Fruit fly (Drosophila melanogaster): ENCODE data around the gene Vps16A.

The Vps16A gene

DNA sequence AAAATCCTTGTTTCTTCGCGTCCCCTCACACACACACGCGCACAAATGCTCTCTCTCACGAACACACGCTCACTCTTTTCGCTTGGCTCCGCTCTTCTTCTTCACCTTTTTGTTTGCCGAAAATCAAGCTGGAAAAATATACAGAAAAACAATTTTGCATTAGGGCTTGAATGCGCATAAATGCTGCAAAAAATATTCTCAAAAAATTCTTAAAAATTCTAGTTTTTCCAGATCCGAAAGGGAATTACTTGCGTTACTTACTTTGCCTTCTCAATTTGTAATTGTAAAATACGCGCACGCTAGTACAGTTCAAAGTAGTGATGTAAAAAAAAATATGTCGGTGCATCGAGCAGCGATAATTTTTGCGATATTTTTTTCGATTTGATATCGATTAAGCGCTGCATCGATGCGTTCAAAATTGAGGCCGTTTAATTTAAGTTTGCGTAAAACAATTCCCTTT is 26.8 kb upstream of the Vps16A start (continued):
- TF ChIP-seq CG30403 (GFP tag; optimal IDR thresholded peaks at IDR 0.05) (peak; percentile 13), en (GFP tag; optimal IDR thresholded peaks at IDR 0.05) (no peak), bsh (GFP tag; optimal IDR thresholded peaks at IDR 0.05) (peak in 1 of 2 experiments; percentile 17), Hr39 (optimal IDR thresholded peaks at IDR 0.05) (no peak), Mrtf (GFP tag; IDR thresholded peaks at IDR 0.05) (no peak), CG3281 (GFP tag; optimal IDR thresholded peaks at IDR 0.05) (no peak), Chrac-16 (GFP tag; optimal IDR thresholded peaks at IDR 0.05) (no peak), pho (GFP tag; optimal IDR thresholded peaks at IDR 0.05) (no peak), CG17612 (GFP tag; IDR thresholded peaks at IDR 0.05) (no peak), Neu2 (GFP tag; optimal IDR thresholded peaks at IDR 0.05; ENCODE audit: borderline replicate concordance) (no peak), GATAe (GFP tag; conservative IDR thresholded peaks at IDR 0.05) (no peak), Ptx1 (GFP tag; IDR thresholded peaks at IDR 0.05) (no peak), ranshi (GFP tag; IDR thresholded peaks at IDR 0.05) (no peak), E2f1 (GFP tag; IDR thresholded peaks at IDR 0.05) (no peak), Rfx (GFP tag; IDR thresholded peaks at IDR 0.05) (no peak), dan (GFP tag; IDR thresholded peaks at IDR 0.05) (no peak), HLH3B (GFP tag; IDR thresholded peaks at IDR 0.05) (no peak), fd102C (GFP tag; optimal IDR thresholded peaks at IDR 0.05) (no peak), sisA (GFP tag; IDR thresholded peaks at IDR 0.05) (no peak), CG8944 (GFP tag; optimal IDR thresholded peaks at IDR 0.05) (no peak), CG9932 (GFP tag; IDR thresholded peaks at IDR 0.05) (no peak), CG16813 (GFP tag; IDR thresholded peaks at IDR 0.05; ENCODE audit: partially characterized antibody) (peak; percentile 79), Kr (GFP tag; optimal IDR thresholded peaks at IDR 0.05) (no peak), scrt (GFP tag; optimal IDR thresholded peaks at IDR 0.05) (no peak), Opbp (GFP tag; IDR thresholded peaks at IDR 0.05; ENCODE audit: partially characterized antibody) (peak; percentile 78), da (GFP tag; optimal IDR thresholded peaks at IDR 0.05) (no peak), D (optimal IDR thresholded peaks at IDR 0.05) (no peak), D (GFP tag; optimal IDR thresholded peaks at IDR 0.05) (no peak), CG1233 (GFP tag; optimal IDR thresholded peaks at IDR 0.05) (no peak), CG3995 (GFP tag; optimal IDR thresholded peaks at IDR 0.05) (peak; percentile 21), CG9876 (GFP tag; optimal IDR thresholded peaks at IDR 0.05) (no peak), Vsx1 (GFP tag; optimal IDR thresholded peaks at IDR 0.05) (no peak), fu2 (GFP tag; optimal IDR thresholded peaks at IDR 0.05) (no peak), Lpt (GFP tag; optimal IDR thresholded peaks at IDR 0.05) (no peak), otp (GFP tag; IDR thresholded peaks at IDR 0.05) (no peak), dati (GFP tag; IDR thresholded peaks at IDR 0.05) (no peak), ci (GFP tag; IDR thresholded peaks at IDR 0.05) (no peak), CG9215 (GFP tag; IDR thresholded peaks at IDR 0.05) (no peak), trem (tag; optimal IDR thresholded peaks at IDR 0.05) (peak; percentile 76), CG2202 (tag; optimal IDR thresholded peaks at IDR 0.05) (no peak), CG6683 (GFP tag; optimal IDR thresholded peaks at IDR 0.05) (no peak), peb (GFP tag; IDR thresholded peaks at IDR 0.05) (no peak), H2.0 (GFP tag; IDR thresholded peaks at IDR 0.05) (no peak), CG16779 (GFP tag; IDR thresholded peaks at IDR 0.05) (no peak), Pdp1 (GFP tag; optimal IDR thresholded peaks at IDR 0.05) (peak in 1 of 2 experiments; percentile 52), CG12236 (GFP tag; optimal IDR thresholded peaks at IDR 0.05) (no peak), CG11504 (tag; optimal IDR thresholded peaks at IDR 0.05) (no peak), HmgD (GFP tag; optimal IDR thresholded peaks at IDR 0.05) (no peak), maf-S (GFP tag; optimal IDR thresholded peaks at IDR 0.05) (no peak), CG17186 (GFP tag; optimal IDR thresholded peaks at IDR 0.05) (peak; percentile 89), Bteb2 (GFP tag; optimal IDR thresholded peaks at IDR 0.05) (no peak), hth (optimal IDR thresholded peaks at IDR 0.05) (no peak), CG10274 (GFP tag; optimal IDR thresholded peaks at IDR 0.05) (no peak), CG9817 (tag; optimal IDR thresholded peaks at IDR 0.05) (no peak)
